Worm (Caenorhabditis elegans) whole organism, L3 larva: ENCODE measurements around the gene srx-97.

Experiments used
- R02D3.7 ChIP-seq: fragments of 150-350 bp; optimal IDR thresholded peaks from 2 replicates; lab custom pipeline; 2014; ENCODE audit warnings: missing biosample characterization, missing genetic modification characterization
- ceh-16 ChIP-seq: sonication (generic microtip); optimal IDR thresholded peaks from 2 replicates; lab custom pipeline; 2017; ENCODE audit warnings: missing biosample characterization, missing genetic modification characterization
- ceh-28 ChIP-seq: fragments of 150-350 bp; optimal IDR thresholded peaks from 2 replicates; lab custom pipeline; 2014; ENCODE audit warnings: missing biosample characterization, missing genetic modification reagents, missing genetic modification characterization
- ceh-82 ChIP-seq: fragments of 150-350 bp; optimal IDR thresholded peaks from 2 replicates; lab custom pipeline; 2014; ENCODE audit warnings: missing biosample characterization, missing genetic modification characterization
- ceh-9 ChIP-seq: sonication (generic microtip); optimal IDR thresholded peaks from 2 replicates; lab custom pipeline; 2018; ENCODE audit warnings: missing biosample characterization, missing genetic modification characterization
- daf-12 ChIP-seq: fragments of 150-350 bp; optimal IDR thresholded peaks from 2 replicates; lab custom pipeline; 2014; ENCODE audit warnings: missing biosample characterization, missing genetic modification reagents, missing genetic modification characterization
- egl-27 ChIP-seq: sonication (generic microtip); optimal IDR thresholded peaks from 4 replicates; lab custom pipeline; 2017; ENCODE audit warnings: missing biosample characterization, missing genetic modification reagents, missing genetic modification characterization
- egl-5 ChIP-seq: fragments of 150-350 bp; optimal IDR thresholded peaks from 2 replicates; lab custom pipeline; 2017; ENCODE audit warnings: missing biosample characterization, missing genetic modification reagents, missing genetic modification characterization, inconsistent platforms
- elt-1 ChIP-seq: fragments of 150-350 bp; optimal IDR thresholded peaks from 2 replicates; lab custom pipeline; 2014; ENCODE audit warnings: missing biosample characterization, missing genetic modification characterization
- eor-1 ChIP-seq, 2 experiments: fragments of 150-350 bp; optimal IDR thresholded peaks; 2 replicates each; lab custom pipeline; 2014 to 2018; ENCODE audit warnings: missing biosample characterization in 2 of 2, missing genetic modification characterization in 2 of 2
- fkh-10 ChIP-seq: sonication (generic microtip); optimal IDR thresholded peaks from 2 replicates; lab custom pipeline; 2017; ENCODE audit warnings: missing biosample characterization, missing genetic modification reagents, missing genetic modification characterization
- fkh-2 ChIP-seq: fragments of 150-350 bp; optimal IDR thresholded peaks from 2 replicates; lab custom pipeline; 2014; ENCODE audit warnings: missing biosample characterization, missing genetic modification reagents, missing genetic modification characterization
- hmg-11 ChIP-seq: sonication (generic microtip); optimal IDR thresholded peaks from 2 replicates; lab custom pipeline; 2016; ENCODE audit warnings: missing genetic modification characterization, missing compliant biosample characterization
- jun-1 ChIP-seq: fragments of 150-350 bp; optimal IDR thresholded peaks from 2 replicates; lab custom pipeline; 2014; ENCODE audit warnings: missing biosample characterization, missing genetic modification reagents, missing genetic modification characterization
- lin-15B ChIP-seq: fragments of 150-350 bp; optimal IDR thresholded peaks from 2 replicates; lab custom pipeline; 2014; ENCODE audit warnings: missing biosample characterization, missing genetic modification characterization
- lin-39 ChIP-seq: fragments of 150-350 bp; optimal IDR thresholded peaks from 2 replicates; lab custom pipeline; 2018; ENCODE audit warnings: missing biosample characterization, missing genetic modification reagents, missing genetic modification characterization
- lsy-12 ChIP-seq: sonication (generic microtip); optimal IDR thresholded peaks from 2 replicates; lab custom pipeline; 2016; ENCODE audit warnings: mild to moderate bottlenecking, missing genetic modification characterization, missing compliant biosample characterization
- mdl-1 ChIP-seq: fragments of 150-350 bp; optimal IDR thresholded peaks from 2 replicates; lab custom pipeline; 2014; ENCODE audit warnings: missing biosample characterization, missing genetic modification characterization
- mml-1 ChIP-seq: fragments of 150-350 bp; sonication (generic microtip); optimal IDR thresholded peaks from 3 replicates; lab custom pipeline; 2014; ENCODE audit warnings: missing biosample characterization, missing genetic modification characterization
- nfya-1 ChIP-seq: sonication (generic microtip); optimal IDR thresholded peaks from 2 replicates; lab custom pipeline; 2017; ENCODE audit warnings: missing genetic modification characterization, mild to moderate bottlenecking, missing compliant biosample characterization, antibody characterized with exemption, moderate library complexity; ENCODE audit not compliant: insufficient read depth
- nhr-23 ChIP-seq: fragments of 150-350 bp; optimal IDR thresholded peaks from 2 replicates; lab custom pipeline; 2014; ENCODE audit warnings: missing biosample characterization, missing genetic modification reagents, missing genetic modification characterization
- nhr-25 ChIP-seq: sonication (generic microtip); optimal IDR thresholded peaks from 2 replicates; lab custom pipeline; 2017; ENCODE audit warnings: missing biosample characterization, missing genetic modification characterization
- nhr-43 ChIP-seq: sonication (generic microtip); optimal IDR thresholded peaks from 2 replicates; lab custom pipeline; 2016; ENCODE audit warnings: mild to moderate bottlenecking, missing genetic modification characterization, missing compliant biosample characterization; ENCODE audit not compliant: poor library complexity, severe bottlenecking
- nhr-77 ChIP-seq: fragments of 150-350 bp; optimal IDR thresholded peaks from 2 replicates; lab custom pipeline; 2014; ENCODE audit warnings: missing biosample characterization, missing genetic modification characterization
- pha-4 ChIP-seq: fragments of 150-350 bp; optimal IDR thresholded peaks from 2 replicates; lab custom pipeline; 2014; ENCODE audit warnings: missing biosample characterization, missing genetic modification reagents, missing genetic modification characterization
- sea-2 ChIP-seq: fragments of 150-350 bp; sonication (generic microtip); optimal IDR thresholded peaks from 4 replicates; lab custom pipeline; 2014; ENCODE audit warnings: missing biosample characterization, missing genetic modification reagents, missing genetic modification characterization
- skn-1 ChIP-seq: fragments of 150-350 bp; optimal IDR thresholded peaks from 2 replicates; lab custom pipeline; 2014; ENCODE audit warnings: missing biosample characterization, missing genetic modification characterization
- snpc-4 ChIP-seq: fragments of 150-350 bp; optimal IDR thresholded peaks from 2 replicates; lab custom pipeline; 2014; ENCODE audit warnings: missing biosample characterization, missing genetic modification characterization
- tbx-2 ChIP-seq: sonication (generic microtip); optimal IDR thresholded peaks from 2 replicates; lab custom pipeline; 2016; ENCODE audit warnings: mild to moderate bottlenecking, missing genetic modification characterization, missing compliant biosample characterization
- unc-39 ChIP-seq: sonication (generic microtip); optimal IDR thresholded peaks from 4 replicates; lab custom pipeline; 2017; ENCODE audit warnings: missing biosample characterization, missing genetic modification characterization
- zag-1 ChIP-seq: fragments of 150-350 bp; optimal IDR thresholded peaks from 2 replicates; lab custom pipeline; 2014; ENCODE audit warnings: missing biosample characterization, missing genetic modification characterization
- ztf-11 ChIP-seq: fragments of 150-350 bp; optimal IDR thresholded peaks from 2 replicates; lab custom pipeline; 2014; ENCODE audit warnings: missing biosample characterization, missing genetic modification characterization
- ztf-4 ChIP-seq: fragments of 150-350 bp; optimal IDR thresholded peaks from 2 replicates; lab custom pipeline; 2014; ENCODE audit warnings: missing biosample characterization, missing genetic modification characterization

srx-97 gene

DNA sequence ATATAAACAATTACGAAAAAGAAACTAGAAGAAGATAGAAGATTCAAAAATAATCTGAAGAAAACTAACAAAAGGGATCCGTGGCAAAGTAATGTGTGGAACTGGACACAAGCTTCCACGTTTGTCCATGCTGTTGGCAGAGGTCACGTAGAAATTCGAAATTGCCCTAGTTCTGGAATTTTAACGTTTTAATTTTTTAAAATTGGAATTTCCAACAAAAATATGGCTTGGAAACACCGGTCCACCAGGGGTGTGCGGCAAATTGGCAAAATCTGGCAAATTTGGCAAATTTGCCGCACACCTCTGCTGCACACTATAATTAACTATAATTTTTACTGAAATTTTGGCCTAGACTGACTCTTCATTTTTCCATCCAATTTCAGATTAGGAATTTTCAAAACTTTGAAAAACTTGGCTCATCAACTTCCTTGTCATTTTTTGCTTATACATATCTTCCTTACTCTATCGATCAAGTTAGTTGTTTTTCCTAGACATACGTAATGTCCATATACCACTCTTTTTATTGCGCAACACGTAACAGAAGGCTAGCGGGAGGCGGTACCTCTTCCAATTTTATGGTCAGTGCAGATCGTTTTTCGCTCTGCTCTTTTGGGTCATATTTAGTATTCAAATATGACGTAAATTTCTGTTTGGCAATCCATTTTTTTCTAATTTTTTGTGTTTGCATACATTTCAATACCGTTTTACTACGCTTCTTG lies 12.3 kb upstream of the srx-97 start, which contains the start of gene F19B10.10:
F19B10.10 (minus strand) TSS at position 51 of the 719 bp plus-strand sequence.
- TF ChIP-seq jun-1 (tag; lab: Kevin White, UChicago) (no peak), ztf-4 (tag; lab: Kevin White, UChicago) (no peak), sea-2 (GFP tag; lab: Kevin White, UChicago) (no peak), R02D3.7 (tag; lab: Kevin White, UChicago) (no peak), daf-12 (tag; lab: Kevin White, UChicago) (no peak), ceh-28 (tag; lab: Kevin White, UChicago) (no peak), nhr-43 (tag; lab: Kevin White, UChicago) (no peak), egl-27 (tag; lab: Kevin White, UChicago) (no peak)

- TF ChIP-seq mml-1 (tag; lab: Kevin White, UChicago) (no peak), eor-1 (tag; optimal IDR thresholded peaks at IDR 0.05; lab: Kevin White, UChicago) (no peak), skn-1 (no peak), ceh-82 (tag; lab: Kevin White, UChicago) (no peak), jun-1 (tag; lab: Kevin White, UChicago) (no peak), snpc-4 (tag; lab: Kevin White, UChicago) (no peak), ceh-9 (tag; lab: Kevin White, UChicago) (no peak), R02D3.7 (tag; lab: Kevin White, UChicago) (no peak), sea-2 (GFP tag; lab: Kevin White, UChicago) (no peak), nhr-77 (tag; lab: Kevin White, UChicago) (no peak), nhr-25 (tag; lab: Kevin White, UChicago) (no peak), elt-1 (no peak), nfya-1 (tag; lab: Kevin White, UChicago) (no peak), fkh-10 (GFP tag; lab: Kevin White, UChicago) (no peak), mdl-1 (no peak), pha-4 (tag; lab: Kevin White, UChicago) (no peak), fkh-2 (tag; lab: Kevin White, UChicago) (no peak), egl-5 (tag; lab: Kevin White, UChicago) (no peak), zag-1 (tag; lab: Kevin White, UChicago) (no peak), lin-15B (tag; lab: Kevin White, UChicago) (no peak)
These were observed 11.2 kb upstream of the srx-97 start for ce11 chrII:3680366-3680765.

DNA sequence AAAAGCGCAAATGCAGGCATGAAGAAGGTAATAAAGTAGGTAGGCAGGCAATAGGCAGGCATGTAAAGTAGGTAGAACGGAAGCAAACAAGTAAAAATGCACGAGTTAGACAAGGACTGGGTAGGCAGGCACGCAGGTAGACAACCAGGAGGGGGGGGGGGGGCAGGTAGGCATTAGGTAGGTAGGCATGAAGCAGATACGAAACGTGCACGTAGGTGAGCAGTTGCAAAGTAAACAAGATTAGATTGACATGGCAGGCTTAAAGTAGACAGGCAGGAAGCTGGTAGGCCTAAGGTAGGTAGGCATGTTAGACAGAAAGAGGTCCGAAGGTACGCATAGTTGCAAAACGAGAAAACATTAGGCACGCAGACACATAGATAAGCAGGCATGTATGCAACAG lies 9.8 kb upstream of the srx-97 start:
- no peak for TF ChIP-seq jun-1 (tag; lab: Kevin White, UChicago)
- no peak for TF ChIP-seq hmg-11 (tag; lab: Kevin White, UChicago)
- no peak for TF ChIP-seq unc-39 (tag; lab: Kevin White, UChicago)
- no peak for TF ChIP-seq tbx-2 (tag; lab: Kevin White, UChicago)
- no peak for TF ChIP-seq lsy-12 (tag; lab: Kevin White, UChicago)
- TF ChIP-seq ceh-16 (tag; lab: Kevin White, UChicago): no peak
- TF ChIP-seq lin-39 (tag; lab: Kevin White, UChicago): no peak
- no peak for TF ChIP-seq daf-12 (tag; lab: Kevin White, UChicago)
- no peak for TF ChIP-seq pha-4 (tag; lab: Kevin White, UChicago)
- TF ChIP-seq ztf-11 (tag; lab: Kevin White, UChicago): no peak
- TF ChIP-seq R02D3.7 (tag; lab: Kevin White, UChicago): no peak
- TF ChIP-seq fkh-10 (GFP tag; lab: Kevin White, UChicago): no peak

- TF ChIP-seq eor-1 (tag; optimal IDR thresholded peaks at IDR 0.05; lab: Kevin White, UChicago): no peak
- no peak for TF ChIP-seq nhr-23 (tag; lab: Kevin White, UChicago)
- TF ChIP-seq daf-12 (tag; lab: Kevin White, UChicago): no peak
- no peak for TF ChIP-seq ceh-9 (tag; lab: Kevin White, UChicago)
- no peak for TF ChIP-seq ztf-11 (tag; lab: Kevin White, UChicago)
- no peak for TF ChIP-seq sea-2 (GFP tag; lab: Kevin White, UChicago)
- TF ChIP-seq hmg-11 (tag; lab: Kevin White, UChicago): no peak
- TF ChIP-seq elt-1: no peak
- no peak for TF ChIP-seq nhr-77 (tag; lab: Kevin White, UChicago)
- TF ChIP-seq fkh-10 (GFP tag; lab: Kevin White, UChicago): no peak
- no peak for TF ChIP-seq nfya-1 (tag; lab: Kevin White, UChicago)
- TF ChIP-seq ceh-82 (tag; lab: Kevin White, UChicago): no peak
- no peak for TF ChIP-seq nhr-25 (tag; lab: Kevin White, UChicago)
- no peak for TF ChIP-seq jun-1 (tag; lab: Kevin White, UChicago)
- no peak for TF ChIP-seq pha-4 (tag; lab: Kevin White, UChicago)
- no peak for TF ChIP-seq tbx-2 (tag; lab: Kevin White, UChicago)
- TF ChIP-seq lin-15B (tag; lab: Kevin White, UChicago): no peak
These were observed 6.0 kb upstream of the srx-97 start, which contains the start of gene F19B10.2 for ce11 chrII:3675176-3675575. TSS of gene F19B10.2 (plus strand) at chrII:3675476.
